Worm (Caenorhabditis elegans) whole organism, L1 larva: ENCODE results near the gene Y39A1A.10.

ENCODE experiments used
- ces-1 ChIP-seq: fragments of 150-350 bp; optimal IDR thresholded peaks from 2 replicates; lab custom pipeline; 2014; ENCODE audit warnings: missing biosample characterization, missing genetic modification reagents, missing genetic modification characterization
- grh-1 ChIP-seq: fragments of 200-800 bp; sonication (Bioruptor generic); IDR thresholded peaks from 2 replicates; pipeline ENCODE4 v1.3.6; 2022; ENCODE audit warnings: missing genetic modification reagents, missing genetic modification characterization, missing compliant biosample characterization
- lin-39 ChIP-seq: fragments of 150-350 bp; optimal IDR thresholded peaks from 2 replicates; lab custom pipeline; 2014; ENCODE audit warnings: missing biosample characterization, missing genetic modification reagents, missing genetic modification characterization
- lir-3 ChIP-seq: sonication (generic microtip); optimal IDR thresholded peaks from 2 replicates; lab custom pipeline; 2016; ENCODE audit warnings: mild to moderate bottlenecking, missing genetic modification characterization, moderate library complexity, missing compliant biosample characterization; ENCODE audit not compliant: poor library complexity
- nhr-11 ChIP-seq: fragments of 150-350 bp; optimal IDR thresholded peaks from 2 replicates; lab custom pipeline; 2014; ENCODE audit warnings: missing biosample characterization, missing genetic modification characterization
- nhr-84 ChIP-seq: sonication (generic microtip); optimal IDR thresholded peaks from 2 replicates; lab custom pipeline; 2017; ENCODE audit warnings: missing biosample characterization, missing genetic modification characterization
- snpc-4 ChIP-seq: fragments of 150-350 bp; optimal IDR thresholded peaks from 2 replicates; lab custom pipeline; 2014; ENCODE audit warnings: missing biosample characterization, missing genetic modification characterization
- sox-4 ChIP-seq: sonication (generic microtip); optimal IDR thresholded peaks from 2 replicates; lab custom pipeline; 2016; ENCODE audit warnings: missing genetic modification characterization, missing compliant biosample characterization
- sptf-1 ChIP-seq: fragments of 150-350 bp; optimal IDR thresholded peaks from 2 replicates; lab custom pipeline; 2014; ENCODE audit warnings: missing biosample characterization, missing genetic modification characterization
- zag-1 ChIP-seq: fragments of 150-350 bp; optimal IDR thresholded peaks from 2 replicates; lab custom pipeline; 2014; ENCODE audit warnings: missing biosample characterization, missing genetic modification characterization
- ztf-4 ChIP-seq: fragments of 150-350 bp; optimal IDR thresholded peaks from 2 replicates; lab custom pipeline; 2014; ENCODE audit warnings: missing biosample characterization, missing genetic modification characterization

DNA sequence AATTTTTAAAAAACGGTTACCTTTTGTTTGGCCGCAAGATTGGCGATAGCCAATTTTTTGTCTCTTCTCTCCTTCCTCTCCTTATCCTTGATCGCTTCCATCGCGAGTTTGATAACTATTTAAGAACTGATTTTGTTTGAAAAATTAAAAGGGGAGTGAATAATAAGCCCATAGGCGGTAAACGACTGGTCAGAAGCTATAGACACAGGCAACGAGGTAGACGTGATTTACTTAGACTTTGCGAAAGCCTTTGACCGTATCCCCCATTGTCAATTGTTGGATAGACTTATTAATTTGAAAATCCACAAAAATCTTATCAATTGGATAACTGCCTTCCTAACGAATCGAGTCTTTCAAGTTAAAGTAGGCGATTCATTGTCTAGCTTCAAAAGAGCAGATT, 46.3 kb upstream of the Y39A1A.10 start, which contains the start of gene Y45F3A.5:
- TF ChIP-seq zag-1 = no peak
- TF ChIP-seq nhr-11 (tag; lab: Kevin White, UChicago) = no peak
- no peak for TF ChIP-seq sox-4 (tag; lab: Kevin White, UChicago)
- TF ChIP-seq nhr-84 = no peak
- no peak for TF ChIP-seq sptf-1 (tag; lab: Kevin White, UChicago)
- TF ChIP-seq snpc-4 (tag; lab: Kevin White, UChicago) = no peak
- TF ChIP-seq grh-1 (GFP tag; lab: Robert Waterston, UW) = no peak
- TF ChIP-seq ztf-4 (tag; lab: Kevin White, UChicago) = no peak
- TF ChIP-seq lir-3 (tag; lab: Kevin White, UChicago) = no peak
- no peak for TF ChIP-seq lin-39 (tag; lab: Kevin White, UChicago)
- TF ChIP-seq ces-1 (GFP tag; lab: Kevin White, UChicago) = no peak
